Fruit fly (Drosophila melanogaster) whole organism, embryonic: Measurements from ENCODE around the gene bark.

Source experiments
- Atf3 ChIP-seq: fragments of 200-800 bp; sonication (Bioruptor generic); optimal IDR thresholded peaks from 3 replicates; lab custom pipeline; 2016; ENCODE audit warnings: missing biosample characterization, missing genetic modification characterization
- CG14710 ChIP-seq: fragments of 200-800 bp; sonication (Bioruptor generic); optimal IDR thresholded peaks from 3 replicates; lab custom pipeline; 2019; ENCODE audit warnings: missing biosample characterization, mild to moderate bottlenecking, missing genetic modification characterization, moderate library complexity
- CG1603 ChIP-seq: fragments of 200-800 bp; sonication (Bioruptor generic); optimal IDR thresholded peaks from 2 replicates; lab custom pipeline; 2019; ENCODE audit warnings: missing biosample characterization, mild to moderate bottlenecking, missing genetic modification characterization, moderate library complexity
- CG3847 ChIP-seq: fragments of 200-800 bp; sonication (Bioruptor generic); IDR thresholded peaks from 2 replicates; pipeline ENCODE4 v1.3.6; 2022; ENCODE audit warnings: missing biosample characterization, missing genetic modification characterization
- Dll ChIP-seq: fragments of 200-800 bp; sonication (Bioruptor generic); IDR thresholded peaks from 4 replicates; pipeline ENCODE4 v1.3.6; 2022; ENCODE audit warnings: missing biosample characterization, missing genetic modification characterization; ENCODE audit not compliant: partially characterized antibody
- dati ChIP-seq: fragments of 200-800 bp; sonication (Bioruptor generic); IDR thresholded peaks from 2 replicates; pipeline ENCODE4 v1.3.6; 2022; ENCODE audit warnings: missing biosample characterization, missing genetic modification characterization
- prd ChIP-seq, 3 experiments: fragments of >200 bp in 2 of 3; fragments of 200-800 bp in 1 of 3; sonication (Bioruptor generic) in 1 of 3; optimal IDR thresholded peaks in 2 of 3; IDR thresholded peaks in 1 of 3; 2 replicates in 2 of 3; 3 replicates in 1 of 3; pipeline versions ENCODE4 v1.3.6 to Lab custom; 2017 to 2022; ENCODE audit warnings: missing biosample characterization in 1 of 3, missing genetic modification characterization in 1 of 3
- slp2 ChIP-seq: fragments of 200-800 bp; sonication (Bioruptor generic); optimal IDR thresholded peaks from 2 replicates; lab custom pipeline; 2016; ENCODE audit warnings: missing biosample characterization, missing genetic modification characterization

DNA sequence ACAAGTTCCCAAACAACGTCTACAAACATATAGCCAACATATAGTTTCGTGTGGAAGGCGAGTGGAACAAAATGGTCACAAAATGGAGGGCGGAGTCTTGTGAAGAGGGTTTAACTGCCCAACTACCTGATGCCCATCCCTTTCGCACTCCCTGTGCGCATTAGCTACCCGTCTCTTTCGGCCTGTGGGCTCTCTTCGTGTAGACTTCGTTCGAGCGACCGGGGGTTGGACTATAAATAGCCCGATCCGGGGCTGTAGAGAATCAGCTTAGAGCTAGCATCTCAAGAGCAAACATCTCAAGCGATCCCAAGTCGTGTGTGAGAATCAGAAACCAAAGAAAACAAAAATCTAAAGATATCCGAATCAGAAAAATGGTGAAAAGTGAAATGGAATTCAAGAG is 38.4 kb downstream of the bark start, which contains the start of gene slp1:
- TF ChIP-seq CG1603 (no peak), Atf3 (GFP tag; lab: Kevin White, UChicago) (no peak), prd (optimal IDR thresholded peaks at IDR 0.05; lab: Kevin White, UChicago) (no peak), prd (GFP tag; IDR thresholded peaks at IDR 0.05; lab: Robert Waterston, UW) (no peak; the same call in 2 of the 3 replicates), CG14710 (no peak), CG3847 (GFP tag; lab: Robert Waterston, UW) (no peak), Dll (GFP tag; lab: Robert Waterston, UW) (no peak), dati (no peak), slp2 (GFP tag; lab: Kevin White, UChicago) (no peak)
